Worm (Caenorhabditis elegans): ENCODE results near the gene C06A12.8.

C06A12.8 gene

DNA sequence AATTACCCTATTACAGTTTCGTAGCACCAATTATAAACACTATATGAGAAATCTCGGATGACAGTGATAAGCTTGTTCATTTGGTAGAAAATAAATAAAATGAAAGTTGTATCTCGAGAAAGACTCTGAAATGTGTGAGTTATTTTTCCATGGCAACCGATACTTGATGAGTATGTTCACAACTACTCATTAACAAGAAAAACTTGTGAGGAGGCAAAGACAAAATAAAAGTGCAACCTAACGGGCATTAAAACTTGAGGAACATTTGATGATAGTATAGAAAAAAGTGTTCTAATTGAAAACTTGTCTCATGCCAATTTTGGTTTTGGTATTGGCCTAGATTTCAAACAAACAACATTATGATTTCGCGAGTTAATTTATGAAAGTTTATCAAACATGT lies 586 bp upstream of the C06A12.8 start, which contains the start of gene gcy-27:
Gene gcy-27 (minus strand): TSS at position 101 of the 400 bp plus-strand sequence.
- TF ChIP-seq him-1 (tag; optimal IDR thresholded peaks at IDR 0.05) (no peak), W03F9.2 (tag; optimal IDR thresholded peaks at IDR 0.05) (no peak), dao-5 (tag; optimal IDR thresholded peaks at IDR 0.05) (no peak)

DNA sequence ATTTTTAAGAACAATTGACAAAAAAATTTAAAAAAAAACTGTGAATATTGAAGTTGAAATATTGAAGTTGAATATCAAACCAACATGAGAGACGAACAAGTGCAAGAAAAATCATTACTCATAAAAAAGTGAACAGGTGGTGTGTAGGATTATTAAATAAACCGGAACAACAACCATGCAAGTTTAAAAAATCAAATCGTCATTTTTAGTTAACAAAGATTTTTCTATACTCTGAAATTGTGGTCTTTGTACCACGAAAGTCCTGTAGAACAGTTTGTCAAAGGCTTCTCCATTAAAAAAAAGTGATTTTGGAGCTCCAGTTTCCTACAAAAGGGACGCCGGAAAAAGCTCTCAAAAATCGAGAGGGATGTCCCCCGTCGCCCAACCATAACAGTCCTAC lies 2.9 kb downstream of the C06A12.8 start, which contains the start of gene C06A12.19:
Gene C06A12.19 (minus strand): TSS at position 101 of the 400 bp plus-strand sequence.
- TF ChIP-seq him-1 (tag; optimal IDR thresholded peaks at IDR 0.05) (no peak), W03F9.2 (tag; optimal IDR thresholded peaks at IDR 0.05) (no peak), dao-5 (tag; optimal IDR thresholded peaks at IDR 0.05) (no peak)

DNA sequence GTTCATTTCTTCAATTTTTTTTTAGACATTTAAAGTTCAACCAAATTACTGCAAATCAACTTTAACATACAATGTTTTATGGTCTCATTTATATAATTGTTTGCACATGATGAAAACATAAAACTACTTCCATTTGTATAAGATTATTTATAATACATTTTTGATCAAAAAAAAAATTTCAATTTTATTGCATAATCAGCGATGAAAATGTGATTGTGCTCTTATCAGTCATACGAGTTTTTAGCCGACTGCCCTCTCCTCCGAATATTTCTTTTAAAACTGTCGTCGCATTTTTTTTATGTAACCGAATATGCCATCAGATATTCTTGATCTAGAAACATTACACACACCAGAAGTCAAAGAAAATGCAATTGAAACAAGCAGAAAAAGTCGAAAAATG lies 3.3 kb downstream of the C06A12.8 start, which contains the start of gene F08A7.1:
Gene F08A7.1 (plus strand): TSS at position 191 of the 400 bp plus-strand sequence.
- TF ChIP-seq dao-5 (tag; optimal IDR thresholded peaks at IDR 0.05) (no peak), W03F9.2 (tag; optimal IDR thresholded peaks at IDR 0.05) (no peak), him-1 (tag; optimal IDR thresholded peaks at IDR 0.05) (no peak)

DNA sequence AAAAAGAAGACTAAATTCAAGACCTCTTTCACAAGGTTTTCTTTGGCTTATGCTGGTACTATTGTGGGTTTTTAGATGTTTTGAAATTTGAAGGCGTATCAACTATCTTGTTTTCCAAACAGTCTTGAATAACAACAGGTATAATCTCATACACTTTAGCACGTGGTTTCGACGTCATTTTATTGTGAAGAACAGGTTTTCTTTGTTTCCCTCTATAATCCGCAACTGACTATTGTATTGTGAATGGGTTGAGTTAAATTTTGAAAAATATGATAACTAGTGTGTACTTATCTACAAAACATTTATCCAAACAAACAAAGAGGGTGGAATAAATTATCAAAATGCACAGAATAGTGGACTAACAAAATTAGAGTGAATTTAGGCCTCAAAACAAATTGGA lies 4.1 kb downstream of the C06A12.8 start:
- no peak for TF ChIP-seq dao-5 (tag; optimal IDR thresholded peaks at IDR 0.05)
- no peak for TF ChIP-seq W03F9.2 (tag; optimal IDR thresholded peaks at IDR 0.05)
- TF ChIP-seq him-1 (tag; optimal IDR thresholded peaks at IDR 0.05): no peak

DNA sequence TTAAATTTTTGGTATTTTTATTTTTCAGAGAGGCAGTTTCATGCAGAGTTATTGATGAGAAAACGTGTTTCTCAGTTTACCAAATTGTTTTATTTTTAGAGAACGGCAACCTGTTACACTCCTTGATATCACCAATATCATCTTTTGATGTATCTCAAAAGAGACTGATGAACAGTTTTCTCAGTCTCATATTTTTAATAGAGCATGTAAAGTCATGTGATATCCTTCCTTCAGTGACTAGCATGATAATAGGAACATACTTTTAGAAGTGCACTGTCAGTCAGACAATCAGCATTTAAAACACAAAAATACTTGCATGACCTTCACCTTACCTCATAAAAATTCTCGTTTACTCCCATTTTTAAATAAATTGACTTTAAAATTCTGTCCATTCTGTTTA lies 5.4 kb downstream of the C06A12.8 start, which contains the start of gene F11E6.11:
Gene F11E6.11 (plus strand): TSS at position 325 of the 400 bp plus-strand sequence.
- TF ChIP-seq dao-5 (tag; optimal IDR thresholded peaks at IDR 0.05): no peak

DNA sequence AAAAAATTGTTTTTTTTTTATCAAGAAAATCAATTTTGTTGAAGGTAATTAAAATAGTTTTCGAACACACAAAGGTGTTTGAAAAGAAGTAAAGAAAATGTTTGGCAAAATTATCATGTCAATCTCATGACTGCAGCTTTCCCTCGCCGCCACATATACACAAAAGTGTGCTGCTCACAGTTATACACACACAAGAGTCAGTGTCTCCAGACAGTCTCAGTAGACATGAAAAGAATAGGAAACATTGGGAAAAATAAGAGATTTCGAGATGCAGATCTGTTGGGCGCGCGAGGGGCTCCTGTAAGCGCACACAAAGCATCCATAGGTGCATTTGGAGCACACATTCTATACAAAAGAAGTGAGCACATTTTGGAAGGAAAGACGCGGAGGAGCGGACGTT lies 11.2 kb downstream of the C06A12.8 start:
- TF ChIP-seq dao-5 (tag; optimal IDR thresholded peaks at IDR 0.05) (no peak), W03F9.2 (tag; optimal IDR thresholded peaks at IDR 0.05) (no peak), him-1 (tag; optimal IDR thresholded peaks at IDR 0.05) (no peak)

DNA sequence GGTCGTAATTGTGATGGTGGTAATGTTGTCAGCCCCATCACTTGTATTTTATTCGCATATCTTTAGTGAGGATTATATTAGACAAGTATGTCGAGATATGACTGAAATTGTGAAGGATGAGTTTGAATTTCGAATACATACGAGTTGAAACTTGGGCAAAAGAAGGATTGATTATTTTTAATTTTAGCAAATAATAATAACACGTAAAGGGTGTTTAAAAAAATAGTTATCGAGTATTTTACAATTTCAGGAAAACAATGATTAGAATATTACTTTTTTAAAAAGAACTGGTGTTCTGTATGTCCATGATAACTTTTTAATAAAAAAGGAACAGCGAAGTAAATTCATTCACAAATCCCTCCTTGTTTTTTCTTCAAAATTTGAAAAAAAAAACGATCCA lies 13.3 kb downstream of the C06A12.8 start, which contains the start of gene F11E6.8:
Gene F11E6.8 (minus strand): TSS at position 101 of the 400 bp plus-strand sequence.
- TF ChIP-seq W03F9.2 (tag; optimal IDR thresholded peaks at IDR 0.05): no peak
- no peak for TF ChIP-seq him-1 (tag; optimal IDR thresholded peaks at IDR 0.05)
- TF ChIP-seq dao-5 (tag; optimal IDR thresholded peaks at IDR 0.05): no peak

DNA sequence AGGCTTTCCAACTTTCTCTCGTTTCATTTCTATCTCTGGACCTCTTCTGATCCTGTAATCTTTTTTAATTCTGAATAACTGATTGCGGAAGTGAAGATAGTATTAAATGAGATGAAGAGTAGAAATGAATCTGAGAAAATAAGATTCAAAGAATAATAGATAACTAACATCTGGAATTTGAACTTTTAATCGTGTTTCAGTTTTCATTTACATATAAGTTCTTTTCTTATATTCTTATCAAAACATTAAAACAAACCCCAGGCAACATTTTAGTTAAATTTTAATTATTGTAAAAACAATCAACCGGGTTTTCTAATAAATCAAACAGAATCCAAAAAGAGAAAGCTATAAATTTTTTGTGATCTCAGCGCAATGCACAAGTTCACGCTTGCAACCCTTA lies 16.1 kb downstream of the C06A12.8 start:
- TF ChIP-seq him-1 (tag; optimal IDR thresholded peaks at IDR 0.05) (no peak), W03F9.2 (tag; optimal IDR thresholded peaks at IDR 0.05) (no peak), dao-5 (tag; optimal IDR thresholded peaks at IDR 0.05) (no peak)

DNA sequence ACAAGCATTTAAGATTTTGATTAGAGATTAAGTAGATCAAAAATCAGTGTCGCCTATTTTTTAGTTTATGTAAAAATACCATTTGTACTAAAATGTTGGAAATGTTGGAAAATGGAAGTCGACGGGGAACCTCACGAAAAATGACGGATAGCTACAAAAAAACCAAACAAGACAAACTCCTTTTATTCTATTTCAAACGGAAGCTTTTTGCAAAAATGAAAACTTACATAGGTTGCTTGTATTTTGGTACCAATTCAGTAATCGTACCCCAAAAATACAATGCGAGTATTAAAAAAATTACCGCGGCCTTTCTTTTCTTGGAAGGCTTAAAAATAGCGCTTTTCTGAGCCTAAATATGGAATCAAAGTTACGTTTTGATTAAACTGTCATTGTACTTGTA lies 16.9 kb downstream of the C06A12.8 start:
- TF ChIP-seq dao-5 (tag; optimal IDR thresholded peaks at IDR 0.05): no peak

DNA sequence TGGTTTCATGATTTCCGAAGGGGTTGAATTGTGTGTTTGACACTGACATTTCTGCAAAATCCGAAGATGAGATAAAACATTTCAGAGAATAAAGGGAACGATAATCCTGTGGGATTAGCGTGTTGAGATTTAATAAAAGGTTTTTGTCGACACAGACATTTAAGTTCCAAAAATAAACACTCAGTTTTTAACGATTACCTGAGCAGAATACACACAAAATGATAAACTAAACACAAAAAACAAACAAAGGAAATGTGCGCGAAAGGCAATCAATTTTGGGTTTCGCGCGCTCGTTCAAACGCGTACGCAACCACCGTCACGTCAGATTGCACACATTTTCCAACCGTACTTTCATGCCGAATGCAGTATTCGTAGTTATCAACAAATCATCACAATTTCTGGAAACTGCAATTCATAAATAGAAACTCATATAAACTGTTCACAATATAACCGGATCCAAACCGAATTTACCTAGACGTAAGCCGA lies 24.1 kb downstream of the C06A12.8 start, which contains the start of gene rif-1.1:
Gene rif-1.1 (minus strand): TSS at position 51 of the 486 bp plus-strand sequence.
- no peak for TF ChIP-seq him-1 (tag; optimal IDR thresholded peaks at IDR 0.05)
- no peak for TF ChIP-seq W03F9.2 (tag; optimal IDR thresholded peaks at IDR 0.05)
- no peak for TF ChIP-seq dao-5 (tag; optimal IDR thresholded peaks at IDR 0.05)

DNA sequence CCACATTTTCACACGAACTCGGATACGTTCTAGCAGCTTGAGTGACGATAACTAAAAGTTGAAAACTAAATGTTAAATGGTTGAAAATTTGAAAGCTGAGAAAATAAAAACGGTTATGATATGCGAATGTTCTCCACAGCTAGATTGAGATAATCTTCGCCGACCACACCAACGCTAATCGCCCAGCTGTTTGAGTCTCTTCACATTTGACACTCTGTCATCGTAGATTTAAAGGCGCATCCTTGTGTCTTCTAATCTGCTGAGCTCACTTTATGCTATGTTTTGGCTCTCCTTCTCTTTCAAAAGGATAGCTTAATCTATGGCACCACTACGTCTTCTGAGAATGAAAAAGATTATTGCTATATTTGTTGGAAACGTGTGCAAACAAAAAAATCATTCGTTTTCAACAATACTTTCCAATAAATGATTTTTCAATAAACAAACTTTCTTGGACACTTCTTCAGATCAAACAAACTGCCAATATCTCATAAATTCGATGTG lies 26.0 kb downstream of the C06A12.8 start, which contains the start of gene F11E6.10:
Gene F11E6.10 (minus strand): TSS at position 51 of the 501 bp plus-strand sequence.
- TF ChIP-seq dao-5 (tag; optimal IDR thresholded peaks at IDR 0.05): no peak
- TF ChIP-seq W03F9.2 (tag; optimal IDR thresholded peaks at IDR 0.05): no peak
- TF ChIP-seq him-1 (tag; optimal IDR thresholded peaks at IDR 0.05): no peak

DNA sequence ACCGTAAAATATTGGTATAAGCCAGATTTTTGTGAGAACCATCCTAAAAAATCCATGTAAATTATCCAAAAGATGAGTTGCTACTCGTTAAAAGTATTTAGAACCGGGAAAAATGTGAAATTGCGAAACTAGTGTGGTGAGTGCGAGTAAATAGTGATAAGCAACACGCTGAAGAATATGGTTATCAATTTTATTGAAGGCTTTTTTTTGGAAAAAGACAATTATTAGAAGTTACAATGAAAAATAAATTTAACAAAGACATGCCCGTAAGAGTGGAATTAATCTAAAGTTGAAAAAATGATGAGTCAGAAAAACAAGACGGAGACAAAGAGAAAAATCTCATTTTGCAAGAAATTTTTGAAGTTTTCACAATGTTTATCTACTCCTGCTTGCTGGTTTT lies 28.7 kb downstream of the C06A12.8 start, which contains the start of gene F11E6.6:
Gene F11E6.6 (minus strand): TSS at position 101 of the 400 bp plus-strand sequence.
- TF ChIP-seq W03F9.2 (tag; optimal IDR thresholded peaks at IDR 0.05): no peak

DNA sequence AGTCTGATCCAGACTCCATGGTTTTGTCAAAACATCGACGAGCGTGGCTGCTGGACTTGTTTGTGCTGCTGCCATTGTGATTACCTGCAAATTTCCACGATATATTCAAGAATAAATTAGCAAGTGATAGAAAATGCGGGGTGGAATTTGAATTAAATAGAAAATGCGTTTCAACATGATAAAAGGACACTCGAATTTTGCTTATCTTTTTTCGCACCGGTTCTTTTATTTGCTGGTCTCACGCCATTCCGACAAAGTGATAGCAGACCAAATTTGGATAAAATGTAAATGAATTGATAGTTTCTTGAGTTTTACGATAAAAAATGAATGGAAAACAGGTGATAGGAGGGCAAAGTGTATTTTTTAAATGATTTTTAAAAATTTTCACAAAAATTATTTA lies 30.2 kb downstream of the C06A12.8 start, which contains the start of gene elo-2:
Gene elo-2 (minus strand): TSS at position 84 of the 400 bp plus-strand sequence.
- TF ChIP-seq him-1 (tag; optimal IDR thresholded peaks at IDR 0.05) (no peak), W03F9.2 (tag; optimal IDR thresholded peaks at IDR 0.05) (no peak), dao-5 (tag; optimal IDR thresholded peaks at IDR 0.05) (no peak)

DNA sequence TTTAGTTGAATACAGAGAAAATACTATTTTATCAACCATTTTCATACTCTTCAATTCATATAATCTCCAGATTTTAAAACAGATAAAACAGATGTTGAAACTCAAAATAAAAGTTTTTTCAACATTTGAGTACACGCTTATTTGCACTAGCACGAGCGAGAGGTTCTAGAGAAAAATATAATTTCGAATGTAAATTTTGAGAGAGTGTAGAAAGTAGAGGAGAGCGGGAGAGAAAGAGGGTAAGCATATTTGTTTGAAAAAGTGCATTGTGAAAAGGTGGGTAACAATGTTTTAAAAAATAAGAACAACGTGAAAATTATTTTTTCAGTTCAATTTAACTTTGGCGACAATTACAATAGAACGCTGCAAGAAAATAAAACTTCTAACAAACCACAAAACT lies 30.7 kb downstream of the C06A12.8 start:
- TF ChIP-seq dao-5 (tag; optimal IDR thresholded peaks at IDR 0.05) (no peak), W03F9.2 (tag; optimal IDR thresholded peaks at IDR 0.05) (no peak), him-1 (tag; optimal IDR thresholded peaks at IDR 0.05) (no peak)

DNA sequence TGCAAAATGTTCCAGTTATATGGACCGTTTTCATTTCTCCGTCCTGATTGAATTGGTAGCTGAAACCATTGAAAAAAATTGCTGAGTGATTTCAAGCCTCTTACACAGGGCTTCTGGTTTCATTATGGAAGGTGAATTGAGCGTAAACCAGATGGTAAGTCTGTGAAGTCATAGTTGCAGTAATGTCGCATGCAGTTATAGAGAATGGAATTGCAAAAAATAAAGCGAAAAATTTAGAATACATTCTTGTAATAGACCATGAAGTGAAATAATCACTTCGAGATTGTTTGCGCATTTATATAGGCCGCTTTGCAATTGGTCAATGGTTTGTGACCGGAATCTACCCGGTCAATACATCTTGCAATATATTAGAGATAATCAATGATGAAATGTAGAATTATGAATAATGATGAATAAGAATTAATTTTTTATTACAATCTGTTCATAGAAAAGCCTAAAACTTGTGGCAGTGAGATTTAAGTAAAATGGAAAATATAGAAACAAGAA lies 33.0 kb downstream of the C06A12.8 start, which contains the start of gene F11E6.4:
Gene F11E6.4 (minus strand): TSS at position 259 of the 507 bp plus-strand sequence.
- no peak for TF ChIP-seq W03F9.2 (tag; optimal IDR thresholded peaks at IDR 0.05)
- TF ChIP-seq him-1 (tag; optimal IDR thresholded peaks at IDR 0.05): no peak
- no peak for TF ChIP-seq dao-5 (tag; optimal IDR thresholded peaks at IDR 0.05)
